Worm (Caenorhabditis elegans) whole organism, young adult: ENCODE results near the gene Y51H7C.9.

Experiments used
- B0019.2 ChIP-seq: fragments of 200-800 bp; sonication (Bioruptor generic); conservative IDR thresholded peaks from 2 replicates; pipeline ENCODE4 v1.3.6; 2022; ENCODE audit warnings: missing genetic modification reagents, missing genetic modification characterization, missing compliant biosample characterization
- B0035.1 ChIP-seq: sonication (generic microtip); optimal IDR thresholded peaks from 2 replicates; lab custom pipeline; 2016; ENCODE audit warnings: missing genetic modification characterization, mild to moderate bottlenecking, missing compliant biosample characterization, missing genotype, missing genetic modification reagents
- C17E4.6 ChIP-seq: fragments of 200-800 bp; sonication (Bioruptor generic); IDR thresholded peaks from 2 replicates; pipeline ENCODE4 v1.3.6; 2022; ENCODE audit warnings: missing genetic modification reagents, missing genetic modification characterization, missing compliant biosample characterization
- D2030.7 ChIP-seq: fragments of 200-800 bp; sonication (Bioruptor generic); IDR thresholded peaks from 2 replicates; pipeline ENCODE4 v1.3.6; 2022; ENCODE audit warnings: missing genetic modification reagents, missing genetic modification characterization, missing compliant biosample characterization
- F10E7.11 ChIP-seq: sonication (generic microtip); optimal IDR thresholded peaks from 2 replicates; lab custom pipeline; 2017; ENCODE audit warnings: mild to moderate bottlenecking, missing genetic modification characterization, moderate library complexity, missing compliant biosample characterization
- F33H1.4 ChIP-seq: fragments of 200-800 bp; sonication (Bioruptor generic); IDR thresholded peaks from 2 replicates; pipeline ENCODE4 v1.3.6; 2022; ENCODE audit warnings: missing genetic modification reagents, missing genetic modification characterization, missing compliant biosample characterization
- F55B11.4 ChIP-seq: sonication (generic microtip); optimal IDR thresholded peaks from 2 replicates; lab custom pipeline; 2016; ENCODE audit warnings: missing compliant biosample characterization, missing genetic modification characterization, borderline replicate concordance; ENCODE audit not compliant: insufficient read depth
- F57C9.4 ChIP-seq: sonication (generic microtip); optimal IDR thresholded peaks from 2 replicates; lab custom pipeline; 2017; ENCODE audit warnings: mild to moderate bottlenecking, missing genetic modification characterization, missing compliant biosample characterization
- K12H6.12 ChIP-seq: fragments of 200-800 bp; sonication (Bioruptor generic); optimal IDR thresholded peaks from 2 replicates; lab custom pipeline; 2018; ENCODE audit warnings: mild to moderate bottlenecking, missing genetic modification characterization, missing compliant biosample characterization
- T07F8.4 ChIP-seq: sonication (generic microtip); optimal IDR thresholded peaks from 2 replicates; lab custom pipeline; 2016; ENCODE audit warnings: mild to moderate bottlenecking, missing genetic modification characterization, moderate library complexity, missing compliant biosample characterization
- Y53F4B.3 ChIP-seq: fragments of 200-800 bp; sonication (Bioruptor generic); IDR thresholded peaks from 2 replicates; pipeline ENCODE4 v1.3.6; 2022; ENCODE audit warnings: missing genetic modification reagents, missing genetic modification characterization, missing compliant biosample characterization
- Y56A3A.18 ChIP-seq: fragments of 200-800 bp; sonication (Bioruptor generic); IDR thresholded peaks from 2 replicates; pipeline ENCODE4 v1.3.6; 2022; ENCODE audit warnings: missing genetic modification reagents, missing genetic modification characterization, missing compliant biosample characterization
- ZK185.1 ChIP-seq: sonication (generic microtip); optimal IDR thresholded peaks from 2 replicates; lab custom pipeline; 2016; ENCODE audit warnings: mild to moderate bottlenecking, missing genetic modification characterization, missing compliant biosample characterization; ENCODE audit not compliant: poor library complexity, severe bottlenecking
- athp-1 ChIP-seq: sonication (generic microtip); optimal IDR thresholded peaks from 2 replicates; lab custom pipeline; 2017; ENCODE audit warnings: mild to moderate bottlenecking, missing genetic modification characterization, missing compliant biosample characterization
- attf-3 ChIP-seq: fragments of 200-800 bp; sonication (Bioruptor generic); conservative IDR thresholded peaks from 2 replicates; pipeline ENCODE4 v1.3.6; 2022; ENCODE audit warnings: missing genetic modification reagents, missing genetic modification characterization, missing compliant biosample characterization
- ceh-91 ChIP-seq: fragments of 200-800 bp; sonication (Bioruptor generic); IDR thresholded peaks from 2 replicates; pipeline ENCODE4 v1.3.6; 2022; ENCODE audit warnings: missing genetic modification reagents, missing genetic modification characterization, missing compliant biosample characterization
- chd-7 ChIP-seq: sonication (generic microtip); optimal IDR thresholded peaks from 2 replicates; lab custom pipeline; 2016; ENCODE audit warnings: mild to moderate bottlenecking, missing genetic modification characterization, moderate library complexity, missing compliant biosample characterization
- dpl-1 ChIP-seq: fragments of 150-350 bp; optimal IDR thresholded peaks from 2 replicates; lab custom pipeline; 2014; ENCODE audit warnings: missing biosample characterization, missing genetic modification reagents, missing genetic modification characterization
- efl-1 ChIP-seq: fragments of 150-350 bp; optimal IDR thresholded peaks from 2 replicates; lab custom pipeline; 2014; ENCODE audit warnings: missing biosample characterization, missing genetic modification reagents, missing genetic modification characterization
- fkh-3 ChIP-seq: sonication (generic microtip); optimal IDR thresholded peaks from 2 replicates; lab custom pipeline; 2016; ENCODE audit warnings: mild to moderate bottlenecking, missing genetic modification characterization, missing compliant biosample characterization
- hlh-12 ChIP-seq: sonication (generic microtip); optimal IDR thresholded peaks from 2 replicates; lab custom pipeline; 2016; ENCODE audit warnings: missing genetic modification characterization, missing compliant biosample characterization
- hlh-26 ChIP-seq: fragments of 200-800 bp; sonication (Bioruptor generic); conservative IDR thresholded peaks from 2 replicates; pipeline ENCODE4 v1.3.6; 2022; ENCODE audit warnings: missing genetic modification reagents, missing genetic modification characterization, missing compliant biosample characterization
- hmg-1.2 ChIP-seq: fragments of 200-800 bp; sonication (Bioruptor generic); IDR thresholded peaks from 2 replicates; pipeline ENCODE4 v1.3.6; 2022; ENCODE audit warnings: missing genetic modification reagents, missing genetic modification characterization, missing compliant biosample characterization
- let-607 ChIP-seq, 2 experiments: fragments of 200-800 bp in 1 of 2; sonication (Bioruptor generic) in 1 of 2; sonication (generic microtip) in 1 of 2; optimal IDR thresholded peaks; 2 replicates each; lab custom pipeline; 2016 to 2018; ENCODE audit warnings: mild to moderate bottlenecking in 2 of 2, missing compliant biosample characterization in 2 of 2, missing genetic modification characterization in 2 of 2, moderate library complexity in 2 of 2, missing genotype in 1 of 2
- lin-54 ChIP-seq: fragments of 200-800 bp; sonication (Bioruptor generic); optimal IDR thresholded peaks from 2 replicates; lab custom pipeline; 2018; ENCODE audit warnings: mild to moderate bottlenecking, missing genetic modification characterization, missing compliant biosample characterization
- lsl-1 ChIP-seq: fragments of 200-800 bp; sonication (Bioruptor generic); optimal IDR thresholded peaks from 2 replicates; lab custom pipeline; 2018; ENCODE audit warnings: mild to moderate bottlenecking, missing genetic modification characterization, moderate library complexity, missing compliant biosample characterization
- madf-6 ChIP-seq: fragments of 200-800 bp; sonication (Bioruptor generic); IDR thresholded peaks from 2 replicates; pipeline ENCODE4 v1.3.6; 2022; ENCODE audit warnings: missing genetic modification reagents, missing genetic modification characterization, missing compliant biosample characterization
- madf-8 ChIP-seq: fragments of 200-800 bp; sonication (Bioruptor generic); conservative IDR thresholded peaks from 2 replicates; pipeline ENCODE4 v1.3.6; 2022; ENCODE audit warnings: missing genetic modification reagents, missing genetic modification characterization, missing compliant biosample characterization
- mes-4 ChIP-seq: sonication (generic microtip); optimal IDR thresholded peaks from 2 replicates; lab custom pipeline; 2016; ENCODE audit warnings: missing genotype, missing genetic modification characterization, missing compliant biosample characterization
- nfya-1 ChIP-seq: sonication (generic microtip); optimal IDR thresholded peaks from 2 replicates; lab custom pipeline; 2017; ENCODE audit warnings: antibody characterized with exemption, missing compliant biosample characterization, missing genetic modification characterization, borderline replicate concordance; ENCODE audit not compliant: insufficient read depth
- nfya-2 ChIP-seq: fragments of 200-800 bp; sonication (Bioruptor generic); IDR thresholded peaks from 2 replicates; pipeline ENCODE4 v1.3.6; 2022; ENCODE audit warnings: missing genetic modification reagents, missing genetic modification characterization, missing compliant biosample characterization
- nfyb-1 ChIP-seq: fragments of 200-800 bp; sonication (Bioruptor generic); IDR thresholded peaks from 2 replicates; pipeline ENCODE4 v1.3.6; 2022; ENCODE audit warnings: missing genetic modification reagents, missing genetic modification characterization, missing compliant biosample characterization
- nhr-120 ChIP-seq: fragments of 200-800 bp; sonication (Bioruptor generic); IDR thresholded peaks from 2 replicates; pipeline ENCODE4 v1.3.6; 2022; ENCODE audit warnings: missing genetic modification characterization, missing compliant biosample characterization
- nhr-80 ChIP-seq: sonication (generic microtip); optimal IDR thresholded peaks from 2 replicates; lab custom pipeline; 2016; ENCODE audit warnings: missing genetic modification characterization, missing compliant biosample characterization
- pbrm-1 ChIP-seq: fragments of 200-800 bp; sonication (Bioruptor generic); IDR thresholded peaks from 2 replicates; pipeline ENCODE4 v1.3.6; 2022; ENCODE audit warnings: missing genetic modification reagents, missing genetic modification characterization, missing compliant biosample characterization
- repo-1 ChIP-seq: sonication (generic microtip); optimal IDR thresholded peaks from 2 replicates; lab custom pipeline; 2017; ENCODE audit warnings: mild to moderate bottlenecking, missing genetic modification characterization, missing compliant biosample characterization
- rpc-1 ChIP-seq, 2 experiments: fragments of 150-350 bp in 1 of 2; sonication (generic microtip) in 1 of 2; optimal IDR thresholded peaks; 2 replicates each; lab custom pipeline; 2014 to 2018; ENCODE audit warnings: missing biosample characterization in 1 of 2, missing genetic modification characterization in 1 of 2, missing genetic modification reagents in 1 of 2, missing genotype in 1 of 2
- sea-2 ChIP-seq: fragments of 200-800 bp; sonication (Bioruptor generic); IDR thresholded peaks from 2 replicates; pipeline ENCODE4 v1.3.6; 2022; ENCODE audit warnings: missing genetic modification characterization, missing compliant biosample characterization
- snpc-3.4 ChIP-seq: sonication (generic microtip); optimal IDR thresholded peaks from 2 replicates; lab custom pipeline; 2017; ENCODE audit warnings: missing genetic modification characterization, mild to moderate bottlenecking, missing compliant biosample characterization, antibody characterized with exemption, moderate library complexity, missing genotype, missing genetic modification reagents
- tbx-9 ChIP-seq: sonication (generic microtip); optimal IDR thresholded peaks from 2 replicates; lab custom pipeline; 2016; ENCODE audit warnings: borderline replicate concordance, missing genetic modification characterization, inconsistent platforms, missing compliant biosample characterization
- tlf-1 ChIP-seq: fragments of 200-800 bp; sonication (Bioruptor generic); optimal IDR thresholded peaks from 2 replicates; lab custom pipeline; 2018; ENCODE audit warnings: mild to moderate bottlenecking, missing genetic modification characterization, missing compliant biosample characterization
- unc-62 ChIP-seq: fragments of 150-350 bp; optimal IDR thresholded peaks from 2 replicates; lab custom pipeline; 2014; ENCODE audit warnings: missing biosample characterization, missing genetic modification reagents, missing genetic modification characterization
- xnd-1 ChIP-seq: sonication (generic microtip); optimal IDR thresholded peaks from 2 replicates; lab custom pipeline; 2016; ENCODE audit warnings: missing genotype, missing genetic modification reagents, missing genetic modification characterization, missing compliant biosample characterization
- zfh-2 ChIP-seq: fragments of 200-800 bp; sonication (Bioruptor generic); conservative IDR thresholded peaks from 2 replicates; pipeline ENCODE4 v1.3.6; 2022; ENCODE audit warnings: missing genetic modification reagents, missing genetic modification characterization, missing compliant biosample characterization
- zim-3 ChIP-seq: sonication (generic microtip); optimal IDR thresholded peaks from 2 replicates; lab custom pipeline; 2017; ENCODE audit warnings: mild to moderate bottlenecking, missing genetic modification characterization, moderate library complexity, missing compliant biosample characterization

Y51H7C.9 gene

DNA sequence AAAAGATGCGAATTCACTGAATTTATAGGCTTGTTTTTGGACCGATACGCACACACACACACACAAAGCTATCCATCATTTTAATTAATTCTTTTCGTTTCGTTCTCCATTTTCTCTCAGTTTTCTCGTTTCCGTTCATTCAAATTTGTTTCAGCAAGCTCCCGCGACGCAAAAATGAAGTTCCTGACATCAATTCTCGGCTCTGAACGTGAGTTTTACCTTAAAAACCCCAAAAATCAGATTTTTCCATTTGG is 27.0 kb upstream of the Y51H7C.9 start, which contains the start of gene Y51H7C.3:
Y51H7C.3 (plus strand) TSS at position 155 of the 254 bp plus-strand sequence.
- no peak for TF ChIP-seq athp-1 (tag; lab: Kevin White, UChicago)
- no peak for TF ChIP-seq tlf-1 (GFP tag; lab: Kevin White, UChicago)
- TF ChIP-seq Y56A3A.18 (GFP tag; lab: Robert Waterston, UW), result no peak
- TF ChIP-seq nhr-80 (tag; lab: Kevin White, UChicago), result no peak
- TF ChIP-seq unc-62 (GFP tag; lab: Kevin White, UChicago), result no peak
- TF ChIP-seq ceh-91 (GFP tag; lab: Robert Waterston, UW), result no peak
- TF ChIP-seq F10E7.11 (tag; lab: Kevin White, UChicago), result no peak
- TF ChIP-seq zim-3, result no peak
- no peak for TF ChIP-seq hlh-26 (GFP tag; lab: Robert Waterston, UW)
- TF ChIP-seq ZK185.1, result no peak
- TF ChIP-seq K12H6.12 (tag; lab: Kevin White, UChicago), result no peak
- no peak for TF ChIP-seq let-607 (tag; optimal IDR thresholded peaks at IDR 0.05; lab: Kevin White, UChicago)
- TF ChIP-seq B0019.2 (GFP tag; lab: Robert Waterston, UW), result no peak
- TF ChIP-seq nfya-2 (GFP tag; lab: Robert Waterston, UW), result no peak
- TF ChIP-seq T07F8.4 (tag; lab: Kevin White, UChicago), result no peak
- TF ChIP-seq pbrm-1, result no peak
- TF ChIP-seq, all 124 proteins: peak for 0

DNA sequence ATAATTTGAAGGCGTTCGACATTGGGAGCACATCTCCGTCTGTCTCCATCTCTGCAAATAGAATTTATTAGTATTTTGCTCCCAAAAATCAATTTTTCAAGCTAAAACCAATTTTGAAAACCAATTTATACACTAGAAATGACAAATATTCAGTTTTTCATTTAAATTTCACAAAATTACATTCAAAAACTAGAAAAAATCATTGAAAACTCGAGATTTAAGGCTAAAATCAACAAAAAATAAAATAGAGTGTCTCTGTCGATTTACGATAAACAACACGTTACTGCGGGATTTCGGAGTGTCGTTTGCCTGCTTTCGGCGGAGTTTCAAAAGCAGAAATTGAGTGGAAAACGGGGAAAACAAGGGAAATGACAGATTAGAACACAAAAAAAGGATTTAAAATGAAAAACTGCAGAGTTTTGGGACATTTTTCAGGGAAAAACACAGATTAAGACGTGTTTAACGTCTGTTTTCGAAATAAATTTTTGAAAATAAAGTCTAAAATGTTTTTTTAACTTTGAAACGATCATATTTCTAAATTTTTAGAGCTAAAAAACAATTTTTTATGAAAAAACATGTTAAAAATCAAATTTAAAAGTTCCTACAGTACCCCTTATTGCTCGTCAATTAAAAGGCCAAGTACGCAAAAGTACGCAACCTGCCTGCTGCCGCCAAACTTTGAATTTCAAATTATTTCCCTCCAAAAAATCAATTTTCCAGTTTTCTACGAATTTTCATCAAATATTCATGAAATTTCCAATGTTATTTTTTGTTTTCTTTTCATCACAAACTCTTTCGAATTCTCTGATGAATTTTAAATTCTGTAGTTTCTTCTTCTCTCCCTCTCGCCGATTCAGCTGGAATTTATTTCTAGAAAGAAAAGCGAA is 26.4 kb upstream of the Y51H7C.9 start, which contains the start of gene nol-6:
nol-6 (minus strand) TSS at position 51 of the 887 bp plus-strand sequence.
- TF ChIP-seq pbrm-1 (no peak), snpc-3.4 (tag; lab: Kevin White, UChicago) (peak; percentile 35), Y56A3A.18 (GFP tag; lab: Robert Waterston, UW) (no peak), nfyb-1 (GFP tag; lab: Robert Waterston, UW) (no peak), athp-1 (tag; lab: Kevin White, UChicago) (no peak), B0019.2 (GFP tag; lab: Robert Waterston, UW) (no peak), chd-7 (tag; lab: Kevin White, UChicago) (no peak), madf-6 (peak; percentile 86), F55B11.4 (tag; lab: Kevin White, UChicago) (no peak), attf-3 (GFP tag; lab: Robert Waterston, UW) (peak; percentile 92), mes-4 (tag; lab: Kevin White, UChicago) (no peak), B0035.1 (tag; lab: Kevin White, UChicago) (no peak), rpc-1 (optimal IDR thresholded peaks at IDR 0.05; lab: Kevin White, UChicago) (no peak), rpc-1 (tag; optimal IDR thresholded peaks at IDR 0.05; lab: Kevin White, UChicago) (no peak), lsl-1 (GFP tag; lab: Kevin White, UChicago) (peak; percentile 76), hlh-12 (tag; lab: Kevin White, UChicago) (no peak), F33H1.4 (peak; percentile 20; the same call in 1 of the 2 replicates), Y53F4B.3 (GFP tag; lab: Robert Waterston, UW) (no peak), efl-1 (GFP tag; lab: Kevin White, UChicago) (peak; percentile 87), fkh-3 (tag; lab: Kevin White, UChicago) (no peak), D2030.7 (GFP tag; lab: Robert Waterston, UW) (peak; percentile 74), F57C9.4 (tag; lab: Kevin White, UChicago) (no peak), nfya-1 (tag; lab: Kevin White, UChicago) (no peak), madf-8 (GFP tag; lab: Robert Waterston, UW) (peak; percentile 70), zfh-2 (GFP tag; lab: Robert Waterston, UW) (no peak), C17E4.6 (no peak), dpl-1 (peak; percentile 75), tbx-9 (no peak), hmg-1.2 (GFP tag; lab: Robert Waterston, UW) (peak; percentile 6; the same call in 1 of the 2 replicates), nhr-120 (no peak), xnd-1 (tag; lab: Kevin White, UChicago) (peak; percentile 37), ceh-91 (GFP tag; lab: Robert Waterston, UW) (peak; percentile 42; the same call in 1 of the 2 replicates), repo-1 (tag; lab: Kevin White, UChicago) (no peak), sea-2 (GFP tag; lab: Robert Waterston, UW) (no peak), lin-54 (GFP tag; lab: Kevin White, UChicago) (peak; percentile 30)
